Worm (Caenorhabditis elegans) whole organism, mixed stage, embryonic: Measurements from ENCODE around the gene hrde-1.

Experiments
- hlh-1 ChIP-seq: fragments of 150-350 bp; optimal IDR thresholded peaks from 2 replicates; lab custom pipeline; 2014; ENCODE audit warnings: missing biosample characterization, missing genetic modification reagents, missing genetic modification characterization
- nhr-28 ChIP-seq: fragments of 150-350 bp; optimal IDR thresholded peaks from 2 replicates; lab custom pipeline; 2014; ENCODE audit warnings: missing biosample characterization, missing genetic modification characterization
- nhr-76 ChIP-seq: sonication (generic microtip); optimal IDR thresholded peaks from 2 replicates; lab custom pipeline; 2017; ENCODE audit warnings: missing biosample characterization, missing genetic modification characterization
- ztf-11 ChIP-seq: fragments of 150-350 bp; optimal IDR thresholded peaks from 2 replicates; lab custom pipeline; 2014; ENCODE audit warnings: missing biosample characterization, missing genetic modification characterization

- no peak for TF ChIP-seq hlh-1 (tag; lab: Kevin White, UChicago)
- TF ChIP-seq nhr-76, result no peak
- no peak for TF ChIP-seq nhr-28 (tag; lab: Kevin White, UChicago)
- TF ChIP-seq ztf-11 (tag; lab: Kevin White, UChicago), result no peak
Measured at ce11 chrIII:4208210-4208609, 32.3 kb upstream of the hrde-1 start.
